Worm (Caenorhabditis elegans) whole organism, L1 larva: ENCODE measurements around the gene cdk-11.2.

ENCODE experiments used
- fkh-10 ChIP-seq: sonication (generic microtip); optimal IDR thresholded peaks from 2 replicates; lab custom pipeline; 2017; ENCODE audit warnings: missing biosample characterization, missing genetic modification reagents, missing genetic modification characterization
- nhr-76 ChIP-seq: sonication (generic microtip); optimal IDR thresholded peaks from 2 replicates; lab custom pipeline; 2017; ENCODE audit warnings: missing biosample characterization, missing genetic modification characterization
- nhr-77 ChIP-seq: fragments of 150-350 bp; optimal IDR thresholded peaks from 2 replicates; lab custom pipeline; 2014; ENCODE audit warnings: missing biosample characterization, missing genetic modification characterization

ce11 chrX:10392792-10393191 is 26.8 kb downstream of the cdk-11.2 start:
- no peak for TF ChIP-seq nhr-77
- no peak for TF ChIP-seq fkh-10 (GFP tag; lab: Kevin White, UChicago)
- TF ChIP-seq nhr-76 (tag; lab: Kevin White, UChicago): no peak
